Fruit fly (Drosophila melanogaster): ENCODE results near the gene CG15561.

CG15561 gene

DNA sequence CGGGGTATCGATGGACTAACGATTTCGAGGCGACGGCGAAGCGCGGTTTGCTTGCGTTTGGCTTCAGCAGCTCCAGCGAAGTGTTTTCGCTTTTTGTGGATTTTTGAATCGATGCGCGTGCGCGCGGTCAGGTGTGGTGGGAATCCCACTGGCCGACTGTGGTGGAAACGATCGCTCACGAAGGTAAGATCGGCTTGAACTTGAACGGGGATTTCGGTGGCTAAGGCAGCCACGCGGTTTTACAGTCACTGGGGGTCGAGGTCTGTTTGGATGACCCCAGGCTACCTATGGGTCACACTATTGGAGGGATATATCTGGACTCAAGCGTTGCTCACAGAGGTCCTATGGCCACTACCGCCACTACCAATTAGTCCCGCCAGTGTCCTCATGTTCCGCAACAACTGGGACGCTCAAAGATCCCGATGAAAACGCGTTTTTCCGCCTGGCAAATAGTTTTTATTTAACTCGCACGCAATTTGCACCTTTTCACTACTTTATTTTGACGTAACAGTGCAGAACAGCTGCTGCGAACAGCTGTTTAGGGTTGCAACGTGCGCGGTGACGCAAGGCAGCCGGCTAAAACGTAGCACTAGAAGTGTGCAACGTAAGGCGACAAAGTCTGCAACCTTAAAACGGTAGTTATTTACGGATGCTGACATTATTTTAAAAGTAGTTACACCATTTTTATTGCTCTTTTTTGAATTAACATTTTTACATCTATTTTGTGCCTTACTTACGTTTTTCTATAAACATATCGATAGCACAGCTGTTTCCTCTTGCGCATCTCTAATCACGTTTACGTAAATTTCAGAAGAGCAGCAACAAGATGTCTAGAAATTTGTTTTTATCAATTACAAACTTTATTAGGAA, 36.6 kb upstream of the CG15561 start, which contains the start of the genes qless and mRpL32 (continued):
- TF ChIP-seq CG15073 (GFP tag; optimal IDR thresholded peaks at IDR 0.05) (no peak), grau (tag; optimal IDR thresholded peaks at IDR 0.05) (peak; percentile 30), CG6813 (GFP tag; optimal IDR thresholded peaks at IDR 0.05) (no peak), dpn (GFP tag; optimal IDR thresholded peaks at IDR 0.05) (peak; percentile 45 to 68), Ets65A (GFP tag) (peak; percentile 95), CG14860 (GFP tag; IDR thresholded peaks at IDR 0.05; ENCODE audit: partially characterized antibody) (peak; percentile 55; the same call in 2 of the 3 replicates), CG5180 (GFP tag; optimal IDR thresholded peaks at IDR 0.05) (no peak), ab (GFP tag; optimal IDR thresholded peaks at IDR 0.05) (no peak), Hr3 (GFP tag; optimal IDR thresholded peaks at IDR 0.05) (no peak), CG2199 (GFP tag; IDR thresholded peaks at IDR 0.05) (no peak), Gsc (GFP tag; IDR thresholded peaks at IDR 0.05) (peak; percentile 45; the same call in 1 of the 2 replicates), CG10267 (tag; optimal IDR thresholded peaks at IDR 0.05) (peak; percentile 51), Hey (tag; optimal IDR thresholded peaks at IDR 0.05) (no peak), CG7928 (GFP tag; optimal IDR thresholded peaks at IDR 0.05) (peak; percentile 67), CG10147 (GFP tag; optimal IDR thresholded peaks at IDR 0.05) (peak; percentile 38), jumu (GFP tag; optimal IDR thresholded peaks at IDR 0.05) (peak; percentile 83), ash1 (GFP tag; optimal IDR thresholded peaks at IDR 0.05) (no peak), pzg (GFP tag; optimal IDR thresholded peaks at IDR 0.05) (peak; percentile 66), ftz-f1 (GFP tag; optimal IDR thresholded peaks at IDR 0.05) (no peak), Rx (GFP tag; IDR thresholded peaks at IDR 0.05) (peak; percentile 72), Bteb2 (GFP tag; optimal IDR thresholded peaks at IDR 0.05) (peak; percentile 28), Awh (GFP tag; IDR thresholded peaks at IDR 0.05) (peak; percentile 76), CG6854 (GFP tag; optimal IDR thresholded peaks at IDR 0.05) (no peak), CG2120 (GFP tag; optimal IDR thresholded peaks at IDR 0.05) (peak; percentile 68), CG12942 (GFP tag; optimal IDR thresholded peaks at IDR 0.05) (no peak), CG16815 (GFP tag; optimal IDR thresholded peaks at IDR 0.05) (no peak), sob (GFP tag; IDR thresholded peaks at IDR 0.05) (peak; percentile 78), Dip3 (GFP tag; optimal IDR thresholded peaks at IDR 0.05) (peak; percentile 19), Tbp (GFP tag; optimal IDR thresholded peaks at IDR 0.05) (no peak), Kr (GFP tag; optimal IDR thresholded peaks at IDR 0.05) (no peak), ci (GFP tag; IDR thresholded peaks at IDR 0.05) (peak; percentile 68), nau (GFP tag; optimal IDR thresholded peaks at IDR 0.05) (peak; percentile 72), cwo (GFP tag; optimal IDR thresholded peaks at IDR 0.05) (no peak), zen2 (GFP tag; IDR thresholded peaks at IDR 0.05; ENCODE audit: partially characterized antibody) (no peak; the same call in 2 of the 3 replicates), knrl (GFP tag; IDR thresholded peaks at IDR 0.05; ENCODE audit: partially characterized antibody) (peak; percentile 81), fru (optimal IDR thresholded peaks at IDR 0.05) (no peak), CG12299 (tag; optimal IDR thresholded peaks at IDR 0.05) (no peak), pho (GFP tag; optimal IDR thresholded peaks at IDR 0.05) (peak; percentile 1), da (GFP tag; optimal IDR thresholded peaks at IDR 0.05) (peak; percentile 11), CG7357 (GFP tag; IDR thresholded peaks at IDR 0.05) (peak; percentile 70; the same call in 2 of the 3 replicates), CG13296 (GFP tag; optimal IDR thresholded peaks at IDR 0.05) (peak; percentile 49), gem (tag; optimal IDR thresholded peaks at IDR 0.05) (peak; percentile 72), Ssrp (tag; optimal IDR thresholded peaks at IDR 0.05) (no peak), CG13624 (GFP tag; optimal IDR thresholded peaks at IDR 0.05) (peak; percentile 41), Fer2 (tag; optimal IDR thresholded peaks at IDR 0.05) (peak; percentile 45), CG34224 (GFP tag; IDR thresholded peaks at IDR 0.05; ENCODE audit: partially characterized antibody) (peak; percentile 74; the same call in 2 of the 3 replicates), CG11456 (GFP tag; IDR thresholded peaks at IDR 0.05) (peak; percentile 82), CG32532 (GFP tag; IDR thresholded peaks at IDR 0.05) (peak; percentile 85), unpg (GFP tag; optimal IDR thresholded peaks at IDR 0.05) (peak; percentile 53)
